Worm (Caenorhabditis elegans) whole organism, young adult: ENCODE results near the gene pfd-5.

ENCODE experiments used
- Y67H2A.10 ChIP-seq: fragments of 200-800 bp; sonication (Bioruptor generic); conservative IDR thresholded peaks from 2 replicates; pipeline ENCODE4 v1.3.6; 2022; ENCODE audit warnings: missing genetic modification reagents, missing genetic modification characterization, missing compliant biosample characterization
- akir-1 ChIP-seq: fragments of 200-800 bp; sonication (Bioruptor generic); optimal IDR thresholded peaks from 2 replicates; lab custom pipeline; 2018; ENCODE audit warnings: mild to moderate bottlenecking, missing genetic modification characterization, moderate library complexity, missing compliant biosample characterization
- cebp-2 ChIP-seq: fragments of 200-800 bp; sonication (Bioruptor generic); IDR thresholded peaks from 2 replicates; pipeline ENCODE4 v1.3.6; 2022; ENCODE audit warnings: missing genetic modification characterization, missing compliant biosample characterization
- ekl-4 ChIP-seq: fragments of 200-800 bp; sonication (Bioruptor generic); IDR thresholded peaks from 2 replicates; pipeline ENCODE4 v1.3.6; 2022; ENCODE audit warnings: missing genetic modification reagents, missing genetic modification characterization, missing compliant biosample characterization
- lin-35 ChIP-seq, 3 experiments: fragments of 150-350 bp in 2 of 3; sonication (generic microtip) in 1 of 3; optimal IDR thresholded peaks; 2 replicates each; lab custom pipeline; 2014 to 2018; ENCODE audit warnings: missing biosample characterization in 3 of 3, missing genetic modification characterization in 3 of 3, missing genetic modification reagents in 3 of 3
- lir-1 ChIP-seq: fragments of 200-800 bp; sonication (Bioruptor generic); conservative IDR thresholded peaks from 2 replicates; pipeline ENCODE4 v1.3.6; 2022; ENCODE audit warnings: missing genetic modification reagents, missing genetic modification characterization, missing compliant biosample characterization
- mcd-1 ChIP-seq: fragments of 200-800 bp; sonication (Bioruptor generic); IDR thresholded peaks from 2 replicates; pipeline ENCODE4 v1.3.6; 2022; ENCODE audit warnings: missing genetic modification reagents, missing genetic modification characterization, missing compliant biosample characterization
- nfyb-1 ChIP-seq: fragments of 200-800 bp; sonication (Bioruptor generic); IDR thresholded peaks from 2 replicates; pipeline ENCODE4 v1.3.6; 2022; ENCODE audit warnings: missing genetic modification reagents, missing genetic modification characterization, missing compliant biosample characterization
- repo-1 ChIP-seq: sonication (generic microtip); optimal IDR thresholded peaks from 2 replicates; lab custom pipeline; 2017; ENCODE audit warnings: mild to moderate bottlenecking, missing genetic modification characterization, missing compliant biosample characterization
- snpc-1.3 ChIP-seq: sonication (generic microtip); optimal IDR thresholded peaks from 2 replicates; lab custom pipeline; 2017; ENCODE audit warnings: missing genetic modification characterization, mild to moderate bottlenecking, missing compliant biosample characterization, antibody characterized with exemption, moderate library complexity, missing genotype, missing genetic modification reagents; ENCODE audit not compliant: insufficient read depth

DNA sequence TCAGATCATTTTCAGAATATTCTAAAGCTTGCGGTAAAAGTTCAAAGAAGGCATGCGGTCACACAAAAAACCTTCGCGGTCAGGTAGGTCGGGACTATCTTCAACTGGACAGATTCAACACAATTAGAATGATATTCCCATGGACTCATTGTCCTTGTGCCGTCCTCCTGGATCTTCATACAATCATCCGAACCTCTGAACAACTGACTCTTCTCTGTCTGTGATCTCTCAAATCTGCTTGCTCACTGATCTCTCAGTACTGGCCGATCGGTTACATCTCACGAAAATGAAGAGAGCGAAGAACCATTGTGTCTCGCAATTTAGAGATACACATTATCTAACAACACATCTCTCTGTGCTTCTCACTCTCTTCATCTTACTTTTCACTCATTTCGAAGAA lies 16.8 kb upstream of the pfd-5 start:
- TF ChIP-seq akir-1 (GFP tag; lab: Kevin White, UChicago) (no peak), snpc-1.3 (no peak), mcd-1 (GFP tag; lab: Robert Waterston, UW) (no peak), cebp-2 (no peak), nfyb-1 (GFP tag; lab: Robert Waterston, UW) (no peak), Y67H2A.10 (GFP tag; lab: Robert Waterston, UW) (no peak), lir-1 (GFP tag; lab: Robert Waterston, UW) (no peak), repo-1 (tag; lab: Kevin White, UChicago) (no peak), ekl-4 (GFP tag; lab: Robert Waterston, UW) (no peak), lin-35 (GFP tag; optimal IDR thresholded peaks at IDR 0.05; lab: Kevin White, UChicago) (no peak)
